Worm (Caenorhabditis elegans): ENCODE measurements around the gene sta-2.

ce11 chrV:9784215-9784614 is 43.2 kb downstream of the sta-2 start:
- TF ChIP-seq lin-39 (tag; optimal IDR thresholded peaks at IDR 0.05) (no peak), zag-1 (tag; optimal IDR thresholded peaks at IDR 0.05) (no peak), unc-55 (GFP tag; optimal IDR thresholded peaks at IDR 0.05) (no peak), unc-62 (GFP tag; optimal IDR thresholded peaks at IDR 0.05) (no peak), alr-1 (tag; optimal IDR thresholded peaks at IDR 0.05) (no peak), blmp-1 (tag; optimal IDR thresholded peaks at IDR 0.05; ENCODE audit: insufficient read depth) (no peak), lsy-2 (tag; optimal IDR thresholded peaks at IDR 0.05) (no peak), nhr-237 (tag; optimal IDR thresholded peaks at IDR 0.05) (no peak), nhr-12 (tag; optimal IDR thresholded peaks at IDR 0.05) (no peak), snpc-4 (tag; optimal IDR thresholded peaks at IDR 0.05) (no peak), ceh-82 (tag; optimal IDR thresholded peaks at IDR 0.05) (no peak), ztf-4 (tag; optimal IDR thresholded peaks at IDR 0.05) (no peak)
